Worm (Caenorhabditis elegans): ENCODE results near the gene C33H5.2.

ce11 chrIV:7794709-7795108 is 10.1 kb upstream of the C33H5.2 start, which contains the start of gene ntp-1:
- TF ChIP-seq cog-1 (tag; optimal IDR thresholded peaks at IDR 0.05) (no peak), klf-2 (GFP tag; conservative IDR thresholded peaks at IDR 0.05) (no peak), ztf-23 (GFP tag; IDR thresholded peaks at IDR 0.05) (no peak), flt-1 (GFP tag; IDR thresholded peaks at IDR 0.05) (no peak), tab-1 (GFP tag; IDR thresholded peaks at IDR 0.05) (no peak), ztf-29 (GFP tag; IDR thresholded peaks at IDR 0.05) (no peak), med-1 (GFP tag; optimal IDR thresholded peaks at IDR 0.05; ENCODE audit: insufficient read depth) (no peak), ref-1 (GFP tag; conservative IDR thresholded peaks at IDR 0.05) (no peak)

All from whole organism, midembryonic.